Worm (Caenorhabditis elegans) whole organism, young adult: Measurements from ENCODE around the gene col-181.

ENCODE experiments used
- B0261.1 ChIP-seq: sonication (generic microtip); optimal IDR thresholded peaks from 2 replicates; lab custom pipeline; 2016; ENCODE audit warnings: mild to moderate bottlenecking, missing genetic modification characterization, moderate library complexity, missing compliant biosample characterization
- F10E7.11 ChIP-seq: sonication (generic microtip); optimal IDR thresholded peaks from 2 replicates; lab custom pipeline; 2017; ENCODE audit warnings: mild to moderate bottlenecking, missing genetic modification characterization, moderate library complexity, missing compliant biosample characterization
- F22D6.2 ChIP-seq: sonication (generic microtip); optimal IDR thresholded peaks from 2 replicates; lab custom pipeline; 2016; ENCODE audit warnings: mild to moderate bottlenecking, missing genetic modification characterization, missing compliant biosample characterization
- F49E8.2 ChIP-seq: sonication (generic microtip); optimal IDR thresholded peaks from 3 replicates; lab custom pipeline; 2017; ENCODE audit warnings: missing genetic modification characterization, mild to moderate bottlenecking, missing compliant biosample characterization, antibody characterized with exemption, moderate library complexity; ENCODE audit not compliant: insufficient read depth
- F55B11.4 ChIP-seq: sonication (generic microtip); optimal IDR thresholded peaks from 2 replicates; lab custom pipeline; 2016; ENCODE audit warnings: missing compliant biosample characterization, missing genetic modification characterization, borderline replicate concordance; ENCODE audit not compliant: insufficient read depth
- K11D2.4 ChIP-seq: fragments of 200-800 bp; sonication (Bioruptor generic); IDR thresholded peaks from 2 replicates; pipeline ENCODE4 v1.3.6; 2022; ENCODE audit warnings: missing genetic modification reagents, missing genetic modification characterization, missing compliant biosample characterization
- Y95B8A.8 ChIP-seq: fragments of 200-800 bp; sonication (Bioruptor generic); IDR thresholded peaks from 2 replicates; pipeline ENCODE4 v1.3.6; 2022; ENCODE audit warnings: missing genetic modification reagents, missing genetic modification characterization, missing compliant biosample characterization
- ZK185.1 ChIP-seq: sonication (generic microtip); optimal IDR thresholded peaks from 2 replicates; lab custom pipeline; 2016; ENCODE audit warnings: mild to moderate bottlenecking, missing genetic modification characterization, missing compliant biosample characterization; ENCODE audit not compliant: poor library complexity, severe bottlenecking
- ccch-3 ChIP-seq: fragments of 200-800 bp; sonication (Bioruptor generic); optimal IDR thresholded peaks from 2 replicates; lab custom pipeline; 2018; ENCODE audit warnings: mild to moderate bottlenecking, missing genetic modification characterization, missing compliant biosample characterization
- cebp-1 ChIP-seq, 2 experiments: fragments of 200-800 bp in 1 of 2; sonication (Bioruptor generic) in 1 of 2; sonication (generic microtip) in 1 of 2; IDR thresholded peaks in 1 of 2; optimal IDR thresholded peaks in 1 of 2; 2 replicates each; pipeline versions ENCODE4 v1.3.6 to Lab custom; 2017 to 2022; ENCODE audit warnings: missing compliant biosample characterization in 2 of 2, missing genetic modification characterization in 2 of 2, mild to moderate bottlenecking in 1 of 2, missing genetic modification reagents in 1 of 2, moderate library complexity in 1 of 2
- chd-7 ChIP-seq: sonication (generic microtip); optimal IDR thresholded peaks from 2 replicates; lab custom pipeline; 2016; ENCODE audit warnings: mild to moderate bottlenecking, missing genetic modification characterization, moderate library complexity, missing compliant biosample characterization
- dox-1 ChIP-seq: fragments of 200-800 bp; sonication (Bioruptor generic); IDR thresholded peaks from 2 replicates; pipeline ENCODE4 v1.3.6; 2022; ENCODE audit warnings: missing genetic modification reagents, missing genetic modification characterization, missing compliant biosample characterization
- dpl-1 ChIP-seq: fragments of 150-350 bp; optimal IDR thresholded peaks from 2 replicates; lab custom pipeline; 2014; ENCODE audit warnings: missing biosample characterization, missing genetic modification reagents, missing genetic modification characterization
- egrh-3 ChIP-seq: fragments of 200-800 bp; sonication (Bioruptor generic); IDR thresholded peaks from 2 replicates; pipeline ENCODE4 v1.3.6; 2022; ENCODE audit warnings: missing genetic modification reagents, missing genetic modification characterization, missing compliant biosample characterization
- ekl-4 ChIP-seq: fragments of 200-800 bp; sonication (Bioruptor generic); IDR thresholded peaks from 2 replicates; pipeline ENCODE4 v1.3.6; 2022; ENCODE audit warnings: missing genetic modification reagents, missing genetic modification characterization, missing compliant biosample characterization
- fkh-3 ChIP-seq: sonication (generic microtip); optimal IDR thresholded peaks from 2 replicates; lab custom pipeline; 2016; ENCODE audit warnings: mild to moderate bottlenecking, missing genetic modification characterization, missing compliant biosample characterization
- him-1 ChIP-seq: sonication (generic microtip); optimal IDR thresholded peaks from 2 replicates; lab custom pipeline; 2016; ENCODE audit warnings: missing genotype, missing genetic modification reagents, missing genetic modification characterization, missing compliant biosample characterization
- hlh-26 ChIP-seq: fragments of 200-800 bp; sonication (Bioruptor generic); conservative IDR thresholded peaks from 2 replicates; pipeline ENCODE4 v1.3.6; 2022; ENCODE audit warnings: missing genetic modification reagents, missing genetic modification characterization, missing compliant biosample characterization
- lin-26 ChIP-seq: fragments of 200-800 bp; sonication (Bioruptor generic); IDR thresholded peaks from 2 replicates; pipeline ENCODE4 v1.3.6; 2022; ENCODE audit warnings: missing genetic modification reagents, missing genetic modification characterization, missing compliant biosample characterization
- madf-3 ChIP-seq: fragments of 200-800 bp; sonication (Bioruptor generic); IDR thresholded peaks from 2 replicates; pipeline ENCODE4 v1.3.6; 2022; ENCODE audit warnings: missing genetic modification reagents, missing genetic modification characterization, missing compliant biosample characterization
- mxl-1 ChIP-seq: sonication (generic microtip); optimal IDR thresholded peaks from 2 replicates; lab custom pipeline; 2016; ENCODE audit warnings: missing genetic modification characterization, missing compliant biosample characterization
- nhr-120 ChIP-seq: fragments of 200-800 bp; sonication (Bioruptor generic); IDR thresholded peaks from 2 replicates; pipeline ENCODE4 v1.3.6; 2022; ENCODE audit warnings: missing genetic modification characterization, missing compliant biosample characterization
- pbrm-1 ChIP-seq: fragments of 200-800 bp; sonication (Bioruptor generic); IDR thresholded peaks from 2 replicates; pipeline ENCODE4 v1.3.6; 2022; ENCODE audit warnings: missing genetic modification reagents, missing genetic modification characterization, missing compliant biosample characterization
- repo-1 ChIP-seq: sonication (generic microtip); optimal IDR thresholded peaks from 2 replicates; lab custom pipeline; 2017; ENCODE audit warnings: mild to moderate bottlenecking, missing genetic modification characterization, missing compliant biosample characterization
- tbp1 ChIP-seq: fragments of 200-800 bp; sonication (Bioruptor generic); optimal IDR thresholded peaks from 2 replicates; lab custom pipeline; 2018; ENCODE audit warnings: mild to moderate bottlenecking, missing genetic modification characterization, missing compliant biosample characterization
- unc-130 ChIP-seq: sonication (generic microtip); optimal IDR thresholded peaks from 2 replicates; lab custom pipeline; 2016; ENCODE audit warnings: missing genetic modification reagents, missing genetic modification characterization, missing compliant biosample characterization
- zfh-2 ChIP-seq: fragments of 200-800 bp; sonication (Bioruptor generic); conservative IDR thresholded peaks from 2 replicates; pipeline ENCODE4 v1.3.6; 2022; ENCODE audit warnings: missing genetic modification reagents, missing genetic modification characterization, missing compliant biosample characterization
- ztf-25 ChIP-seq: fragments of 200-800 bp; sonication (Bioruptor generic); IDR thresholded peaks from 2 replicates; pipeline ENCODE4 v1.3.6; 2022; ENCODE audit warnings: missing genetic modification reagents, missing genetic modification characterization, missing compliant biosample characterization
- ztf-28 ChIP-seq: fragments of 200-800 bp; sonication (Bioruptor generic); IDR thresholded peaks from 2 replicates; pipeline ENCODE4 v1.3.6; 2022; ENCODE audit warnings: missing genetic modification reagents, missing genetic modification characterization, missing compliant biosample characterization

The col-181 gene

DNA sequence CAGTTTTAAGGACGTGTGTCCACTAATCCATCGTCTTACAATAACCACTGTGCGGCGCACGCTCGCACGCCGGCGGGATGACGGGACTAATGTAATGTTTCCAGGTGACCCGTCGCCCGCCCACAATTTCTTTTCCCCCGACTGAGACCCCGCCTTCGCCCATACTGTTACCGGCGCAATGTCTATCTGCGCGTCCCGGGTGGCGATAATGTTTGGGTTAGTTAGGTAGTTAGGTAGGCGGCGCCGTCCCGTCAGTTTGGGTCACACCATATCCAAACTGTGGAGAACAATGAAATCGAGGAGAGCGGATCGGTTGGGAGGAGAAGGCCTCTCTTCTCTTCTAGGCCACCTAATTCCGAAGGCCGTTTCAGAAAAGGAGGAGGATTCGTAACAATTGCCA is 18.4 kb upstream of the col-181 start:
- TF ChIP-seq zfh-2 (GFP tag; lab: Robert Waterston, UW) (peak; percentile 69), dox-1 (0 out of 2 replicates have a peak, but pooled peaks have one; percentile 8), mxl-1 (tag; lab: Kevin White, UChicago) (no peak)

- TF ChIP-seq repo-1 (tag; lab: Kevin White, UChicago) = no peak
- 0 out of 2 replicates have a peak, but pooled peaks have one; percentile 30 for TF ChIP-seq K11D2.4 (GFP tag; lab: Robert Waterston, UW)
- no peak for TF ChIP-seq ccch-3 (GFP tag; lab: Kevin White, UChicago)
Observed at ce11 chrX:12092621-12093020, 12.1 kb upstream of the col-181 start.

ce11 chrX:12093043-12093442 is 11.7 kb upstream of the col-181 start, which contains the start of gene W03G11.4:
Gene W03G11.4, minus strand, starts transcription at chrX:12093143.
- TF ChIP-seq mxl-1 (tag; lab: Kevin White, UChicago) (no peak), madf-3 (GFP tag; lab: Robert Waterston, UW) (no peak), lin-26 (GFP tag; lab: Robert Waterston, UW) (no peak), egrh-3 (GFP tag; lab: Robert Waterston, UW) (no peak)

ce11 chrX:12093992-12094391 is 10.7 kb upstream of the col-181 start:
- TF ChIP-seq cebp-1 (GFP tag; IDR thresholded peaks at IDR 0.05; lab: Robert Waterston, UW) = 0 out of 2 replicates have a peak, but pooled peaks have one; percentile 45
- no peak for TF ChIP-seq cebp-1 (tag; optimal IDR thresholded peaks at IDR 0.05; lab: Kevin White, UChicago)
- no peak for TF ChIP-seq ekl-4 (GFP tag; lab: Robert Waterston, UW)

DNA sequence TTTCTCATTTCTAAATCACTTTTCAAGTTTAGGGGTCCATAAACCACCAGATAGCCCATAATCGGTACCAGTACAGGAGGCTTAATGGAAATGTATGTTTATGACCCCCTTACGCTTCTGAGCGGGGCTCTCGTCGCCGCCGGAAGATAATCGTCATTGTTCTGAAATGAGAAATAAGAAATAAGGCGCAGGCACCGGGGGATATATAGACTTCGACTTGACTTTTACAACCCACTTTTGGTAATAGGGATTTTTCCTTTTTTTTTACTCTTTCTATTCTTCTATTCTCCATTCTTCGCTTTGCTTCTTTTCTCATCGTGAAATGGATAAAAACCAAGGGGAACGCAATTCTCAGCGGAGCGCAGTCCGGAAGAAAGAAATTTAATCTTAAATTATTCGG is 9.5 kb upstream of the col-181 start:
- TF ChIP-seq ztf-28 = no peak
- TF ChIP-seq F55B11.4 (tag; lab: Kevin White, UChicago) = no peak
- TF ChIP-seq B0261.1 (tag; lab: Kevin White, UChicago) = no peak
- TF ChIP-seq F49E8.2 = no peak
- TF ChIP-seq fkh-3 (tag; lab: Kevin White, UChicago) = no peak
- TF ChIP-seq ztf-25 (GFP tag; lab: Robert Waterston, UW) = no peak
- TF ChIP-seq madf-3 (GFP tag; lab: Robert Waterston, UW) = no peak
- TF ChIP-seq nhr-120 (GFP tag; lab: Robert Waterston, UW) = no peak
- no peak for TF ChIP-seq ccch-3 (GFP tag; lab: Kevin White, UChicago)
- no peak for TF ChIP-seq Y95B8A.8 (GFP tag; lab: Robert Waterston, UW)
- no peak for TF ChIP-seq hlh-26
- no peak for TF ChIP-seq lin-26 (GFP tag; lab: Robert Waterston, UW)

DNA sequence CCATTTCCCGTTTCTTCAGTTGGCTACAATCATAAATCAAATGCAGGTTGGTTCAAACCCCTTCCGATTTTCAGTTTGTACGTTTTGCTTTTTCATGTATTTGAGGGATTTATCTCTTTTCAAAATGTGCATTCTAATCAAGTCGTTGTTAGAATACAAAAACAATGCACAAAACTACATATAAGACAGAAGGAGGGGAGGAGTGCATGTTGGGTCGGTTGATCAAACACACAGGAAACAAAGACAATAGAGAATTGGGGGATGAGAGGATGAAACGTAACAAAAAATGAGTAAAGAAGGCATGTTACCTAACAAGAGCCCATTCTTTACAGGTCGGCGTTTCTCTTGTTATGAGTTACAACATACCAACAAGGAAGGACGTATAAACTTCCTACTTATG is 6.7 kb upstream of the col-181 start:
- TF ChIP-seq him-1 (tag; lab: Kevin White, UChicago) = no peak
- no peak for TF ChIP-seq F10E7.11 (tag; lab: Kevin White, UChicago)
- TF ChIP-seq F22D6.2 (tag; lab: Kevin White, UChicago) = no peak
- TF ChIP-seq chd-7 = no peak
- no peak for TF ChIP-seq dpl-1
- TF ChIP-seq pbrm-1 (GFP tag; lab: Robert Waterston, UW) = no peak
- TF ChIP-seq ZK185.1 = no peak
- no peak for TF ChIP-seq unc-130
- no peak for TF ChIP-seq tbp1 (GFP tag; lab: Kevin White, UChicago)
